Fruit fly (Drosophila melanogaster) whole organism, embryonic: ENCODE measurements around the gene Argk1.
A peak's percentile ranks its signal among the peaks of the same experiment; 100 is the strongest.

Source experiments
- Ada2b ChIP-seq: fragments of 200-800 bp; sonication (Bioruptor generic); IDR thresholded peaks from 2 replicates; pipeline ENCODE4 v1.3.6; 2022; ENCODE audit warnings: missing biosample characterization, missing genetic modification characterization
- Antp ChIP-seq: fragments of 200-800 bp; sonication (Bioruptor generic); optimal IDR thresholded peaks from 3 replicates; lab custom pipeline; 2016; ENCODE audit warnings: missing biosample characterization, missing genetic modification characterization
- CG10979 ChIP-seq: fragments of 200-800 bp; sonication (Bioruptor generic); optimal IDR thresholded peaks from 2 replicates; lab custom pipeline; 2018; ENCODE audit warnings: missing biosample characterization, mild to moderate bottlenecking, missing genetic modification characterization, moderate library complexity
- CG13287 ChIP-seq: fragments of 200-800 bp; sonication (Bioruptor generic); IDR thresholded peaks from 2 replicates; pipeline ENCODE4 v1.3.6; 2022; ENCODE audit warnings: missing biosample characterization, missing genetic modification characterization; ENCODE audit not compliant: partially characterized antibody
- CG1602 ChIP-seq: fragments of 200-800 bp; sonication (Bioruptor generic); optimal IDR thresholded peaks from 3 replicates; lab custom pipeline; 2016; ENCODE audit warnings: missing biosample characterization, missing genetic modification characterization
- CG1603 ChIP-seq: fragments of 200-800 bp; sonication (Bioruptor generic); optimal IDR thresholded peaks from 2 replicates; lab custom pipeline; 2019; ENCODE audit warnings: missing biosample characterization, mild to moderate bottlenecking, missing genetic modification characterization, moderate library complexity
- CG16813 ChIP-seq: fragments of 200-800 bp; sonication (Bioruptor generic); IDR thresholded peaks from 3 replicates; pipeline ENCODE4 v1.3.6; 2022; ENCODE audit warnings: missing biosample characterization, missing genetic modification characterization; ENCODE audit not compliant: partially characterized antibody
- CG17328 ChIP-seq: fragments of 200-800 bp; sonication (Bioruptor generic); IDR thresholded peaks from 2 replicates; pipeline ENCODE4 v1.3.6; 2022; ENCODE audit warnings: missing biosample characterization, missing genetic modification characterization
- CG17568 ChIP-seq: fragments of 200-800 bp; sonication (Bioruptor generic); optimal IDR thresholded peaks from 2 replicates; lab custom pipeline; 2018; ENCODE audit warnings: missing biosample characterization, mild to moderate bottlenecking, missing genetic modification characterization, moderate library complexity
- CG2678 ChIP-seq: fragments of 200-800 bp; sonication (Bioruptor generic); optimal IDR thresholded peaks from 3 replicates; lab custom pipeline; 2019; ENCODE audit warnings: missing biosample characterization, mild to moderate bottlenecking, missing genetic modification characterization, moderate library complexity
- CG31224 ChIP-seq: fragments of 200-800 bp; sonication (Bioruptor generic); IDR thresholded peaks from 2 replicates; pipeline ENCODE4 v1.3.6; 2022; ENCODE audit warnings: missing biosample characterization, missing genetic modification characterization
- CG32767 ChIP-seq: fragments of 200-800 bp; sonication (Bioruptor generic); IDR thresholded peaks from 2 replicates; pipeline ENCODE4 v1.3.6; 2022; ENCODE audit warnings: missing biosample characterization, missing genetic modification characterization
- CG3281 ChIP-seq: fragments of 200-800 bp; sonication (Bioruptor generic); optimal IDR thresholded peaks from 3 replicates; lab custom pipeline; 2017; ENCODE audit warnings: missing biosample characterization, mild to moderate bottlenecking, missing genetic modification characterization
- CG34224 ChIP-seq: fragments of 200-800 bp; sonication (Bioruptor generic); IDR thresholded peaks from 3 replicates; pipeline ENCODE4 v1.3.6; 2022; ENCODE audit warnings: missing biosample characterization, missing genetic modification characterization; ENCODE audit not compliant: partially characterized antibody
- CG4424 ChIP-seq: fragments of 200-800 bp; sonication (Bioruptor generic); optimal IDR thresholded peaks from 3 replicates; lab custom pipeline; 2016; ENCODE audit warnings: missing biosample characterization, missing genetic modification characterization
- CG6654 ChIP-seq: fragments of 200-800 bp; sonication (Bioruptor generic); optimal IDR thresholded peaks from 2 replicates; lab custom pipeline; 2017; ENCODE audit warnings: missing biosample characterization, mild to moderate bottlenecking, missing genetic modification characterization
- CG7987 ChIP-seq: fragments of 200-800 bp; sonication (Bioruptor generic); optimal IDR thresholded peaks from 2 replicates; lab custom pipeline; 2018; ENCODE audit warnings: missing biosample characterization, mild to moderate bottlenecking, missing genetic modification characterization, moderate library complexity
- Dip3 ChIP-seq: fragments of 200-800 bp; sonication (Bioruptor generic); optimal IDR thresholded peaks from 3 replicates; lab custom pipeline; 2016; ENCODE audit warnings: missing biosample characterization, missing genetic modification characterization
- Dll ChIP-seq: fragments of 200-800 bp; sonication (Bioruptor generic); IDR thresholded peaks from 4 replicates; pipeline ENCODE4 v1.3.6; 2022; ENCODE audit warnings: missing biosample characterization, missing genetic modification characterization; ENCODE audit not compliant: partially characterized antibody
- Drgx ChIP-seq: fragments of 200-800 bp; sonication (Bioruptor generic); IDR thresholded peaks from 2 replicates; pipeline ENCODE4 v1.3.6; 2022; ENCODE audit warnings: missing biosample characterization, missing genetic modification characterization
- Elba2 ChIP-seq: fragments of 200-800 bp; sonication (Bioruptor generic); optimal IDR thresholded peaks from 3 replicates; lab custom pipeline; 2016; ENCODE audit warnings: missing biosample characterization, missing genetic modification characterization
- Hand ChIP-seq: fragments of 200-800 bp; sonication (Bioruptor generic); optimal IDR thresholded peaks from 2 replicates; lab custom pipeline; 2017; ENCODE audit warnings: mild to moderate bottlenecking, missing biosample characterization, missing genetic modification reagents, missing genetic modification characterization
- Hmx ChIP-seq: fragments of 200-800 bp; sonication (Bioruptor generic); optimal IDR thresholded peaks from 2 replicates; lab custom pipeline; 2016; ENCODE audit warnings: missing biosample characterization, missing genetic modification characterization
- Hr3 ChIP-seq: fragments of 200-800 bp; sonication (Bioruptor generic); optimal IDR thresholded peaks from 3 replicates; lab custom pipeline; 2016; ENCODE audit warnings: missing biosample characterization, missing genetic modification characterization
- Med ChIP-seq: fragments of 200-800 bp; sonication (Bioruptor generic); peaks from one replicate; lab custom pipeline; 2016; ENCODE audit warnings: missing biosample characterization, missing genetic modification characterization, mild to moderate bottlenecking, inconsistent platforms, moderate library complexity
- NfI ChIP-seq: fragments of 200-800 bp; sonication (Bioruptor generic); optimal IDR thresholded peaks from 3 replicates; lab custom pipeline; 2018; ENCODE audit warnings: missing biosample characterization, mild to moderate bottlenecking, missing genetic modification characterization, moderate library complexity
- Pdp1 ChIP-seq, 2 experiments: fragments of 200-800 bp; sonication (Bioruptor generic); optimal IDR thresholded peaks; 3 replicates each; lab custom pipeline; 2016; ENCODE audit warnings: missing biosample characterization in 2 of 2, missing genetic modification characterization in 2 of 2, mild to moderate bottlenecking in 1 of 2, moderate library complexity in 1 of 2
- Ptx1 ChIP-seq: fragments of 200-800 bp; sonication (Bioruptor generic); IDR thresholded peaks from 2 replicates; pipeline ENCODE4 v1.3.6; 2022; ENCODE audit warnings: missing biosample characterization, missing genetic modification characterization
- cad ChIP-seq: fragments of >200 bp; optimal IDR thresholded peaks from 2 replicates; lab custom pipeline; 2017; ENCODE audit warnings: missing biosample characterization, missing genetic modification characterization
- cg ChIP-seq: fragments of 200-800 bp; sonication (Bioruptor generic); optimal IDR thresholded peaks from 3 replicates; lab custom pipeline; 2019; ENCODE audit warnings: missing biosample characterization, mild to moderate bottlenecking, missing genetic modification characterization, moderate library complexity
- chinmo ChIP-seq: fragments of 200-800 bp; sonication (Bioruptor generic); IDR thresholded peaks from 4 replicates; pipeline ENCODE4 v1.3.6; 2022; ENCODE audit warnings: missing biosample characterization, missing genetic modification characterization; ENCODE audit not compliant: partially characterized antibody
- chm ChIP-seq: fragments of 200-800 bp; sonication (Bioruptor generic); IDR thresholded peaks from 2 replicates; pipeline ENCODE4 v1.3.6; 2022; ENCODE audit warnings: missing biosample characterization, missing genetic modification characterization
- ci ChIP-seq: fragments of 200-800 bp; sonication (Bioruptor generic); IDR thresholded peaks from 3 replicates; pipeline ENCODE4 v1.3.6; 2022; ENCODE audit warnings: missing biosample characterization, missing genetic modification characterization
- eve ChIP-seq, 2 experiments: fragments of >200 bp; optimal IDR thresholded peaks; 2 replicates each; lab custom pipeline; 2017; ENCODE audit warnings: missing biosample characterization in 2 of 2, missing genetic modification characterization in 2 of 2
- exex ChIP-seq: fragments of 200-800 bp; sonication (Bioruptor generic); optimal IDR thresholded peaks from 4 replicates; lab custom pipeline; 2018; ENCODE audit warnings: missing biosample characterization, mild to moderate bottlenecking, missing genetic modification characterization, moderate library complexity
- gcm2 ChIP-seq: fragments of 200-800 bp; sonication (Bioruptor generic); optimal IDR thresholded peaks from 2 replicates; lab custom pipeline; 2016; ENCODE audit warnings: missing biosample characterization, missing genetic modification characterization
- gem ChIP-seq: fragments of 200-800 bp; sonication (Bioruptor generic); optimal IDR thresholded peaks from 2 replicates; lab custom pipeline; 2019; ENCODE audit warnings: missing biosample characterization, mild to moderate bottlenecking, missing genetic modification characterization, moderate library complexity
- klu ChIP-seq: fragments of 200-800 bp; sonication (Bioruptor generic); IDR thresholded peaks from 2 replicates; pipeline ENCODE4 v1.3.6; 2022; ENCODE audit warnings: missing biosample characterization, missing genetic modification characterization
- lab ChIP-seq: fragments of 200-800 bp; sonication (Bioruptor generic); optimal IDR thresholded peaks from 3 replicates; lab custom pipeline; 2017; ENCODE audit warnings: missing biosample characterization, missing genetic modification characterization, mild to moderate bottlenecking, moderate library complexity, missing genetic modification reagents
- phol ChIP-seq: fragments of 200-800 bp; sonication (Bioruptor generic); optimal IDR thresholded peaks from 3 replicates; lab custom pipeline; 2018; ENCODE audit warnings: missing biosample characterization, mild to moderate bottlenecking, missing genetic modification characterization, moderate library complexity
- salm ChIP-seq: fragments of 200-800 bp; sonication (Bioruptor generic); optimal IDR thresholded peaks from 2 replicates; lab custom pipeline; 2018; ENCODE audit warnings: missing biosample characterization, mild to moderate bottlenecking, missing genetic modification characterization
- sd ChIP-seq: fragments of 200-800 bp; sonication (Bioruptor generic); optimal IDR thresholded peaks from 3 replicates; lab custom pipeline; 2018; ENCODE audit warnings: missing biosample characterization, mild to moderate bottlenecking, missing genetic modification characterization, moderate library complexity
- sens ChIP-seq: fragments of 200-800 bp; sonication (Bioruptor generic); peaks from one replicate; lab custom pipeline; 2016; ENCODE audit warnings: missing biosample characterization, missing genetic modification characterization
- sisA ChIP-seq: fragments of 200-800 bp; sonication (Bioruptor generic); IDR thresholded peaks from 2 replicates; pipeline ENCODE4 v1.3.6; 2022; ENCODE audit warnings: missing biosample characterization, missing genetic modification characterization
- sug ChIP-seq: fragments of 200-800 bp; optimal IDR thresholded peaks from 2 replicates; lab custom pipeline; 2019; ENCODE audit warnings: missing biosample characterization, mild to moderate bottlenecking, missing genetic modification characterization, moderate library complexity
- vvl ChIP-seq: fragments of 200-800 bp; sonication (Bioruptor generic); IDR thresholded peaks from 2 replicates; pipeline ENCODE4 v1.3.6; 2022; ENCODE audit warnings: missing biosample characterization, missing genetic modification characterization
- zfh2 ChIP-seq: fragments of 200-800 bp; sonication (Bioruptor generic); optimal IDR thresholded peaks from 2 replicates; lab custom pipeline; 2016; ENCODE audit warnings: missing biosample characterization, missing genetic modification characterization

Argk1 gene

DNA sequence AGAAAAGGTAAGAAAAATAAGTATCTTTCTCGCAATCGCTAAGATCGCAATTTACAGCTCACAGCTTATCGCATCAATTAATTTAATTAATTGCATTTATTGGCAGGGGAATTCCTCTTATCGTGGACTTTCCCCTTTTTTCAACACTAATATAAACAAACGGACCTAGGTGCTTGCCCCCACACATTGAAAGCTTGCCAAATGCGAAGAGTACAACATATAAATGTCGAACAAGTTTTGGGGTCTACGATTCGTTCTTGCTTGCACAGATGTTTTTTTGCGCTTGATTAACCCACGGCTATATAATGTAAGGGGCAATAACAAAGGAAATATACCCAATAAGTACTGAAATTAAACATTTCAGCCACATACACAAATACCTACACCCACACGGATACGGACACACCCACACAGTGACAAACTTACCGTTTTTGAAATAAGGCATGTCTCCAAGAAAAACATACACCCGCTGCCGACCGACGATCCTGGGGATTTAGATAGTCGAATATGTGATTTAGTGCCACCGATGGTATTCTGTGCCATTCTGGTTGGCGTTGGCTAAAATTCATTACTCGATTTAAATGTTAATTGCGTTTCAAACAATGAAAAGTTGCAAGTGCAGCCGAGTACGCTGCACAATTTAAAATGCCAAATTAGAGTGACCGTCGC is 6.4 kb upstream of the Argk1 start (continued):
- TF ChIP-seq CG34224 (GFP tag; lab: Robert Waterston, UW) (0 out of 3 replicates have a peak, but pooled peaks have one; percentile 11), CG16813 (GFP tag; lab: Robert Waterston, UW) (no peak), chm (GFP tag; lab: Robert Waterston, UW) (no peak), Elba2 (GFP tag; lab: Kevin White, UChicago) (peak; percentile 18), eve (GFP tag; optimal IDR thresholded peaks at IDR 0.05; lab: Kevin White, UChicago) (peak in 1 of 2 experiments; percentile 51), sug (peak; percentile 4), sd (peak; percentile 12), CG32767 (GFP tag; lab: Robert Waterston, UW) (no peak), cg (GFP tag; lab: Kevin White, UChicago) (peak; percentile 92)

DNA sequence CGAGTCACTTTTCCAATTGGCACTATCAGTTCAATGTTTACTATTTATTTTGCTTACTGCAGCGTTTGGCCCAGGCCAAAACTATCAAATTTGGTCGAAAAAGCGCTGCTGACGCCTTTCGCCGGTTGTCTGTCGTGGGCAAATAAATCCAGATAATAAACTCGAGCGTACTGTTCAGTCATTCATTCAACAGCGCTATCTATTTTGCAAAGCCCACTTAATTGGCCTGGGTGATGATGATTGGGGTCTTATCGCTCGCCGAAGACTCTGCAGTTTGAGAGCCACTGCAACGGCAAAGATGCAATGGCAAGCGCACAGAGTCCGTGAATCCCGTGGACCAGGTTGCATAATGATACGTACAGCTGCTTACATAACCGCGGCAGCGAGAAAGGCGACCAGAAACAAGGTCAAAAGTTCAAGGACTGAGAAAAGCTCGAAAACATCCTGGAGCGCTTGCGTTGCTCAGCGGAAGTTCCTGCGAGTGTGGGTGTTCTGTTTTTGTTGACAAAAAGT is 738 bp upstream of the Argk1 start:
- TF ChIP-seq Antp (GFP tag; lab: Kevin White, UChicago), result no peak
- TF ChIP-seq klu, result no peak
- TF ChIP-seq CG4424, result no peak
- TF ChIP-seq CG3281 (GFP tag; lab: Kevin White, UChicago), result no peak
- no peak for TF ChIP-seq Ada2b
- TF ChIP-seq exex (tag; lab: Kevin White, UChicago), result peak; percentile 33
- TF ChIP-seq gcm2, result no peak
- peak; percentile 22 for TF ChIP-seq cad
- TF ChIP-seq ci, result no peak
- TF ChIP-seq CG1603 (tag; lab: Kevin White, UChicago), result no peak
- no peak for TF ChIP-seq CG10979 (tag; lab: Kevin White, UChicago)
- TF ChIP-seq lab, result peak; percentile 34
- no peak for TF ChIP-seq CG31224
- peak; percentile 19 for TF ChIP-seq Med (GFP tag; lab: Kevin White, UChicago)
- TF ChIP-seq chinmo (GFP tag; lab: Robert Waterston, UW), result 0 out of 4 replicates have a peak, but pooled peaks have one; percentile 33
- peak; percentile 90 for TF ChIP-seq CG6654 (GFP tag; lab: Kevin White, UChicago)
- no peak for TF ChIP-seq CG17568 (GFP tag; lab: Kevin White, UChicago)
- no peak for TF ChIP-seq Hr3
- TF ChIP-seq Pdp1 (GFP tag; optimal IDR thresholded peaks at IDR 0.05; lab: Kevin White, UChicago), result peak in 1 of 2 experiments; percentile 91
- no peak for TF ChIP-seq salm (tag; lab: Kevin White, UChicago)

DNA sequence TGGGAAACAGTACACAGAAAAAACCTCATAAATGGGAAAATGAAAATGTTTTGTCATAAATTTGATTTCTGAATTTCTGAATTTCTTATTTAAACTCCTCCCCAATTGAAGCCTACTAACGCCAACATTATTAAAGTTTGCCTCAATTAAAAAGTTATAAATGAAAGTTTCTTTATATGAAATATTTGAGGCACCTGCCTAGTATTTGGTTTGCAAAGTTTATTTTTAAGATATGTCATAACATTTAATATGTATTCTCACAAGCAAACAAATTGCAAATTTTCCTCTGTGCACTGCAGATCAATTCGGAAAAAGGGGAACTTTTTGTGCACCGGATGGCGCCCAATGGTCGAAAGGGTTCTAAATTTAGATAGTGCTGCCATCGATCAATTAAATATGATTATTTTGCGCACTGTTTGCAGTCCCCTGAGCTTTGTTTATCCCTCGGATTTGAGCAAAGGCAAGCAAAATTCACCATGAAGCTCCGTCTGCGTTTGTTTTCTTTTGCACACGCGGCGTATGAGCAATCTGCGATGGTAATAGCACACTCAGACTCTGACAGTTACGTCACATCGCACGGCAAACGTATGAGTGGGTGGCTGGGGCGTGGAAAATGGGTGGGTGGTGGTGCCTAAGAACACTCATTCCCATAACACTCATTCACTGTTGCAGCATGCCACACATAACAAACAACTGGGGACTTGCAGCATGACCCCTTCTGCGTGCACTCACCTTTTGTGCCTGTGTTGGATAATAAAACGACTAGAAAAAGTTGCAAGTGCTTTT is 658 bp downstream of the Argk1 start:
- TF ChIP-seq NfI (GFP tag; lab: Kevin White, UChicago), result peak; percentile 2
- peak; percentile 77 for TF ChIP-seq sens (GFP tag; lab: Kevin White, UChicago)
- TF ChIP-seq Ptx1, result 0 out of 2 replicates have a peak, but pooled peaks have one; percentile 6
- peak; percentile 65 for TF ChIP-seq Drgx (GFP tag; lab: Robert Waterston, UW)
- TF ChIP-seq CG17328 (GFP tag; lab: Robert Waterston, UW), result no peak
- peak; percentile 4 for TF ChIP-seq Dip3
- TF ChIP-seq sisA, result no peak
- no peak for TF ChIP-seq Dll (GFP tag; lab: Robert Waterston, UW)
- TF ChIP-seq phol (tag; lab: Kevin White, UChicago), result peak; percentile 5
- peak; percentile 12 for TF ChIP-seq zfh2 (GFP tag; lab: Kevin White, UChicago)
- TF ChIP-seq CG1602 (GFP tag; lab: Kevin White, UChicago), result no peak
- no peak for TF ChIP-seq Hand (GFP tag; lab: Kevin White, UChicago)
- TF ChIP-seq CG7987, result no peak
- TF ChIP-seq vvl (GFP tag; lab: Robert Waterston, UW), result no peak
- no peak for TF ChIP-seq Hmx (GFP tag; lab: Kevin White, UChicago)
- no peak for TF ChIP-seq CG13287 (GFP tag; lab: Robert Waterston, UW)
- TF ChIP-seq CG2678 (tag; lab: Kevin White, UChicago), result peak; percentile 37
- TF ChIP-seq gem (tag; lab: Kevin White, UChicago), result peak; percentile 42
